Fruit fly (Drosophila melanogaster): ENCODE results near the gene CG33490.

DNA sequence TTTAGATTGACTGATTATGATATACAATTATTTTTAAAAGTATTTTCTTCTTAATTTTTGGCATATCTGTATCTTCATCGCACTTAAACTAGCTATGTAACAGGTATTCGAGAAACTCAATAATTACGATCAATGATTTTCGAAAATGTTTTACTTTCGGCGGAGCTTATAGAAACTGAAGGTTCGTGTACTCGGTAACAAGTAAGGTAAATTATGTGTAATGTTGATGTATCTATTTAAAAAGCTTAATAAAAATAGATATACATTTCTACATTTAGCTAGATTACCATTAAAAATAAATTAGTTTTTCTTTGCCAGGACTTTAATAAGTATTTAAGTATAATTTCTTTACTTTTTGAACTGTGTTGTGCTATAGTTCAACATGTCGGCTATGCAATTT, 4.4 kb upstream of the CG33490 start:
- TF ChIP-seq CG8478 (optimal IDR thresholded peaks at IDR 0.05): no peak
- no peak for TF ChIP-seq psq (optimal IDR thresholded peaks at IDR 0.05)
- TF ChIP-seq pan (optimal IDR thresholded peaks at IDR 0.05): no peak
- no peak for TF ChIP-seq usp (GFP tag; optimal IDR thresholded peaks at IDR 0.05)

Measured in whole organism.